Worm (Caenorhabditis elegans): ENCODE data around the gene F02D8.4.

The F02D8.4 gene

DNA sequence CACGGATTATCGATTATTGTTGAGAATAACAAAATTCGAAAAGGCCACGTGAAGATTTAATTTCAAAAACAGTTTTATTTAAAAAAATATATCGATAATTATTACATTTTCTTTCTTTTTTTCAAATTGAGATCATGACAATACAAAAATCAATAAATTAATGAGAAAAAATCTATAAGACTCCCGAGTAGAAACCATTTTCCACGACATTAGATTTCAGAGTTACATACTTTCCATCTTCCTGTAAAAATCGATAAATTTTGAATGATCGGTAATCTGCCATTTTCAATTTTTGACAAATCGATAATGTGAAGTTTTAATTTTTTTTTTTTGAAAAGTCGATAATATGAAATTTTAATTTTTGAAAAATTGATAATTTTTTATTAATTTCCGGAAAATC, 39.0 kb upstream of the F02D8.4 start, which contains the start of gene C30G7.3:
Gene C30G7.3 (minus strand): TSS at position 8 of the 400 bp plus-strand sequence.
- no peak for TF ChIP-seq dsc-1 (tag; optimal IDR thresholded peaks at IDR 0.05)
- no peak for TF ChIP-seq sptf-1 (tag; optimal IDR thresholded peaks at IDR 0.05)
- TF ChIP-seq lin-39 (tag; optimal IDR thresholded peaks at IDR 0.05): no peak
- TF ChIP-seq ztf-4 (tag; optimal IDR thresholded peaks at IDR 0.05): no peak
- TF ChIP-seq F16B12.6 (tag; optimal IDR thresholded peaks at IDR 0.05): no peak
- no peak for TF ChIP-seq nhr-84 (tag; optimal IDR thresholded peaks at IDR 0.05)
- no peak for TF ChIP-seq lin-14 (GFP tag; optimal IDR thresholded peaks at IDR 0.05)
- no peak for TF ChIP-seq skn-1 (tag; optimal IDR thresholded peaks at IDR 0.05)
- TF ChIP-seq mdl-1 (tag; optimal IDR thresholded peaks at IDR 0.05): no peak
- no peak for TF ChIP-seq ama-1 (optimal IDR thresholded peaks at IDR 0.05)
- no peak for TF ChIP-seq ces-1 (GFP tag; optimal IDR thresholded peaks at IDR 0.05)
- no peak for TF ChIP-seq lin-13 (GFP tag; optimal IDR thresholded peaks at IDR 0.05)

DNA sequence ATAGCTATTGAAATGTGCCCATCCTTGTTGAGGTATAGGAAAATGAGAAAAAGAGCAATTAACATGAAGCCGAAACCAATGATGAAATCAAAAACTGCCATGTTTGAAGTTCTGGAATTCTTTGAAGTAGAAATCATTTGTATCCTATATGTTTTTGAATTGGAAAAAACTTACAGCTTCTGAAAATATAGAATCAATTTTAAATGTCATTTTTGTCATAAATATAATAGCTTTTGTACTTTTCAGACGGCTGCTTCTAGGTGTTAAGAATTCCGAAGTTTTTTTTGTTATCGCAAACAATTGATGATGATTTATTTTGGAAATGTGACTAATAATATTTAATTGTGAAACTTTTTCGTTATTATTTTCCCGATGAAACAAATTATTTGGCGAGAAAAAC, 37.7 kb upstream of the F02D8.4 start, which contains the start of gene C30G7.4:
Gene C30G7.4 (minus strand): TSS at position 101 of the 400 bp plus-strand sequence.
- TF ChIP-seq lsy-2 (tag; optimal IDR thresholded peaks at IDR 0.05) (no peak), lin-35 (GFP tag; optimal IDR thresholded peaks at IDR 0.05) (no peak), egl-27 (tag; optimal IDR thresholded peaks at IDR 0.05) (no peak), grh-1 (GFP tag; IDR thresholded peaks at IDR 0.05) (no peak), efl-1 (optimal IDR thresholded peaks at IDR 0.05) (no peak), efl-1 (GFP tag; optimal IDR thresholded peaks at IDR 0.05 in 1 of 2) (no peak), fkh-10 (GFP tag; optimal IDR thresholded peaks at IDR 0.05) (no peak), ets-5 (GFP tag; IDR thresholded peaks at IDR 0.05) (no peak), lin-39 (tag; optimal IDR thresholded peaks at IDR 0.05) (no peak), nhr-85 (tag) (no peak), irx-1 (tag; optimal IDR thresholded peaks at IDR 0.05) (no peak), mab-9 (GFP tag; IDR thresholded peaks at IDR 0.05) (no peak), efl-3 (GFP tag; optimal IDR thresholded peaks at IDR 0.05) (no peak), nhr-84 (tag; optimal IDR thresholded peaks at IDR 0.05) (no peak), mep-1 (tag; optimal IDR thresholded peaks at IDR 0.05) (no peak)

DNA sequence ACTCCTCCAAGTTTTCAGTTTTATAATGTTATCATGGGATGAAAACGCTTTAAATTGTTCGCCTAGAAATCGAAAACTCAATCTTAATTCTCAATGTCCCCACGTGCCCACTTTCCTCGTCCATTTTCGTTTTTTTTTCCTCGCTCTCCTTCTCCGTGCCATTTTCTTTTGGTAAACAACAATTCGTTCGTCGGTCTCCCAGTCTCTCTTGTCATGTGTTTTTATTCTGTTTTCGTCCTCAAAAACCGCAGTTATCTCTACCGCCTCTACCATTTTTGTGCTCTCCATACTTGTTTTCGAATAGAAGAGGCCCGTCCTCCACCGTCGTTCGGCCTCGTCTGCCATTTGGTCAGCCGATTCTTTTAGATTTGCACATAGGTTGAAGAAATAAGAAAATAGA, 36.1 kb upstream of the F02D8.4 start:
- peak; percentile 21 to 52 for TF ChIP-seq lin-35 (GFP tag; optimal IDR thresholded peaks at IDR 0.05)
- TF ChIP-seq ceh-63 (GFP tag; optimal IDR thresholded peaks at IDR 0.05): no peak
- peak; percentile 0 for TF ChIP-seq fkh-8 (tag; optimal IDR thresholded peaks at IDR 0.05)
- TF ChIP-seq skn-1 (tag; optimal IDR thresholded peaks at IDR 0.05): no peak
- no peak for TF ChIP-seq irx-1 (tag; optimal IDR thresholded peaks at IDR 0.05)
- no peak for TF ChIP-seq aly-2 (tag; optimal IDR thresholded peaks at IDR 0.05)
- TF ChIP-seq zip-4 (GFP tag; optimal IDR thresholded peaks at IDR 0.05): no peak
- peak; percentile 6 to 15 (median 6) for TF ChIP-seq dpl-1 (GFP tag; optimal IDR thresholded peaks at IDR 0.05)
- TF ChIP-seq unc-86 (tag; optimal IDR thresholded peaks at IDR 0.05): no peak
- no peak for TF ChIP-seq zag-1 (tag; optimal IDR thresholded peaks at IDR 0.05)
- no peak for TF ChIP-seq pqm-1 (tag; optimal IDR thresholded peaks at IDR 0.05)
- no peak for TF ChIP-seq lin-39 (tag; optimal IDR thresholded peaks at IDR 0.05)
- no peak for TF ChIP-seq fkh-4 (tag; optimal IDR thresholded peaks at IDR 0.05; ENCODE audit: borderline replicate concordance)
- no peak for TF ChIP-seq rnt-1 (tag; optimal IDR thresholded peaks at IDR 0.05)
- TF ChIP-seq nhr-20 (tag; optimal IDR thresholded peaks at IDR 0.05): peak; percentile 23
- TF ChIP-seq nhr-71 (tag; optimal IDR thresholded peaks at IDR 0.05): no peak
- no peak for TF ChIP-seq nhr-77 (tag; optimal IDR thresholded peaks at IDR 0.05)
- peak; percentile 45 for TF ChIP-seq snu-23 (GFP tag; optimal IDR thresholded peaks at IDR 0.05)
- peak; percentile 2 to 8 for TF ChIP-seq efl-1 (optimal IDR thresholded peaks at IDR 0.05)
- TF ChIP-seq efl-1 (GFP tag; optimal IDR thresholded peaks at IDR 0.05 in 1 of 2): peak in 1 of 2 experiments; percentile 74
- TF ChIP-seq mef-2 (tag; optimal IDR thresholded peaks at IDR 0.05): no peak
- TF ChIP-seq ceh-8 (GFP tag; optimal IDR thresholded peaks at IDR 0.05): no peak
- no peak for TF ChIP-seq sptf-1 (tag; optimal IDR thresholded peaks at IDR 0.05)
- TF ChIP-seq lin-14 (GFP tag; optimal IDR thresholded peaks at IDR 0.05): peak; percentile 77
- TF ChIP-seq hlh-4 (tag; optimal IDR thresholded peaks at IDR 0.05): no peak
- TF ChIP-seq aha-1 (tag; optimal IDR thresholded peaks at IDR 0.05): no peak
- no peak for TF ChIP-seq Y116A8C.19 (tag; optimal IDR thresholded peaks at IDR 0.05; ENCODE audit: borderline replicate concordance)
- TF ChIP-seq ces-1 (GFP tag; optimal IDR thresholded peaks at IDR 0.05): no peak
- TF ChIP-seq nhr-47 (tag; optimal IDR thresholded peaks at IDR 0.05): no peak
- TF ChIP-seq mep-1 (tag; optimal IDR thresholded peaks at IDR 0.05): peak; percentile 48
- no peak for TF ChIP-seq ztf-4 (tag; optimal IDR thresholded peaks at IDR 0.05)
- no peak for TF ChIP-seq grh-1 (GFP tag; IDR thresholded peaks at IDR 0.05)
- TF ChIP-seq swsn-7 (tag; optimal IDR thresholded peaks at IDR 0.05): no peak
- no peak for TF ChIP-seq nhr-85 (tag)
- TF ChIP-seq mab-9 (GFP tag; IDR thresholded peaks at IDR 0.05): no peak
- TF ChIP-seq hpl-2 (GFP tag; optimal IDR thresholded peaks at IDR 0.05): no peak
- TF ChIP-seq vab-15 (tag; optimal IDR thresholded peaks at IDR 0.05): no peak
- TF ChIP-seq sup-37 (GFP tag; optimal IDR thresholded peaks at IDR 0.05): no peak

Measured in whole organism, L1 larva.